Worm (Caenorhabditis elegans) whole organism, young adult: Measurements from ENCODE around the gene his-62.

Source experiments
- F33H1.4 ChIP-seq: fragments of 200-800 bp; sonication (Bioruptor generic); IDR thresholded peaks from 2 replicates; pipeline ENCODE4 v1.3.6; 2022; ENCODE audit warnings: missing genetic modification reagents, missing genetic modification characterization, missing compliant biosample characterization
- F37B4.10 ChIP-seq: fragments of 200-800 bp; sonication (Bioruptor generic); IDR thresholded peaks from 2 replicates; pipeline ENCODE4 v1.3.6; 2022; ENCODE audit warnings: missing genetic modification characterization, missing compliant biosample characterization
- F52B5.7 ChIP-seq: sonication (generic microtip); optimal IDR thresholded peaks from 2 replicates; lab custom pipeline; 2016; ENCODE audit warnings: mild to moderate bottlenecking, missing genetic modification characterization, missing compliant biosample characterization
- F55B11.4 ChIP-seq: sonication (generic microtip); optimal IDR thresholded peaks from 2 replicates; lab custom pipeline; 2016; ENCODE audit warnings: missing compliant biosample characterization, missing genetic modification characterization, borderline replicate concordance; ENCODE audit not compliant: insufficient read depth
- F57C9.4 ChIP-seq: sonication (generic microtip); optimal IDR thresholded peaks from 2 replicates; lab custom pipeline; 2017; ENCODE audit warnings: mild to moderate bottlenecking, missing genetic modification characterization, missing compliant biosample characterization
- K11D2.4 ChIP-seq: fragments of 200-800 bp; sonication (Bioruptor generic); IDR thresholded peaks from 2 replicates; pipeline ENCODE4 v1.3.6; 2022; ENCODE audit warnings: missing genetic modification reagents, missing genetic modification characterization, missing compliant biosample characterization
- T07F8.4 ChIP-seq: sonication (generic microtip); optimal IDR thresholded peaks from 2 replicates; lab custom pipeline; 2016; ENCODE audit warnings: mild to moderate bottlenecking, missing genetic modification characterization, moderate library complexity, missing compliant biosample characterization
- Y53F4B.3 ChIP-seq: fragments of 200-800 bp; sonication (Bioruptor generic); IDR thresholded peaks from 2 replicates; pipeline ENCODE4 v1.3.6; 2022; ENCODE audit warnings: missing genetic modification reagents, missing genetic modification characterization, missing compliant biosample characterization
- Y53G8AR.9 ChIP-seq: fragments of 200-800 bp; sonication (Bioruptor generic); conservative IDR thresholded peaks from 2 replicates; pipeline ENCODE4 v1.3.6; 2022; ENCODE audit warnings: missing genetic modification reagents, missing genetic modification characterization, missing compliant biosample characterization
- aptf-2 ChIP-seq: fragments of 200-800 bp; sonication (Bioruptor generic); conservative IDR thresholded peaks from 2 replicates; pipeline ENCODE4 v1.3.6; 2022; ENCODE audit warnings: missing genetic modification reagents, missing genetic modification characterization, missing compliant biosample characterization
- atf-7 ChIP-seq: sonication (generic microtip); optimal IDR thresholded peaks from 2 replicates; lab custom pipeline; 2017; ENCODE audit warnings: mild to moderate bottlenecking, missing genetic modification characterization, missing compliant biosample characterization
- attf-3 ChIP-seq: fragments of 200-800 bp; sonication (Bioruptor generic); conservative IDR thresholded peaks from 2 replicates; pipeline ENCODE4 v1.3.6; 2022; ENCODE audit warnings: missing genetic modification reagents, missing genetic modification characterization, missing compliant biosample characterization
- attf-5 ChIP-seq: fragments of 200-800 bp; sonication (Bioruptor generic); optimal IDR thresholded peaks from 2 replicates; lab custom pipeline; 2018; ENCODE audit warnings: mild to moderate bottlenecking, missing genetic modification characterization, missing compliant biosample characterization
- bed-1 ChIP-seq: fragments of 200-800 bp; sonication (Bioruptor generic); IDR thresholded peaks from 2 replicates; pipeline ENCODE4 v1.3.6; 2022; ENCODE audit warnings: missing genetic modification reagents, missing genetic modification characterization, missing compliant biosample characterization
- ccch-3 ChIP-seq: fragments of 200-800 bp; sonication (Bioruptor generic); optimal IDR thresholded peaks from 2 replicates; lab custom pipeline; 2018; ENCODE audit warnings: mild to moderate bottlenecking, missing genetic modification characterization, missing compliant biosample characterization
- ceh-100 ChIP-seq: fragments of 200-800 bp; sonication (Bioruptor generic); IDR thresholded peaks from 2 replicates; pipeline ENCODE4 v1.3.6; 2022; ENCODE audit warnings: missing genetic modification reagents, missing genetic modification characterization, missing compliant biosample characterization
- ceh-27 ChIP-seq: fragments of 200-800 bp; sonication (Bioruptor generic); optimal IDR thresholded peaks from 2 replicates; lab custom pipeline; 2018; ENCODE audit warnings: mild to moderate bottlenecking, missing genetic modification characterization, moderate library complexity, missing compliant biosample characterization
- chd-7 ChIP-seq: sonication (generic microtip); optimal IDR thresholded peaks from 2 replicates; lab custom pipeline; 2016; ENCODE audit warnings: mild to moderate bottlenecking, missing genetic modification characterization, moderate library complexity, missing compliant biosample characterization
- dox-1 ChIP-seq: fragments of 200-800 bp; sonication (Bioruptor generic); IDR thresholded peaks from 2 replicates; pipeline ENCODE4 v1.3.6; 2022; ENCODE audit warnings: missing genetic modification reagents, missing genetic modification characterization, missing compliant biosample characterization
- egl-18 ChIP-seq: fragments of 200-800 bp; sonication (Bioruptor generic); IDR thresholded peaks from 2 replicates; pipeline ENCODE4 v1.3.6; 2022; ENCODE audit warnings: missing genetic modification reagents, missing genetic modification characterization, missing compliant biosample characterization
- ekl-4 ChIP-seq: fragments of 200-800 bp; sonication (Bioruptor generic); IDR thresholded peaks from 2 replicates; pipeline ENCODE4 v1.3.6; 2022; ENCODE audit warnings: missing genetic modification reagents, missing genetic modification characterization, missing compliant biosample characterization
- ets-4 ChIP-seq: fragments of 200-800 bp; sonication (Bioruptor generic); optimal IDR thresholded peaks from 2 replicates; lab custom pipeline; 2018; ENCODE audit warnings: mild to moderate bottlenecking, missing genetic modification characterization, missing compliant biosample characterization
- gei-17 ChIP-seq: fragments of 200-800 bp; sonication (Bioruptor generic); optimal IDR thresholded peaks from 2 replicates; lab custom pipeline; 2018; ENCODE audit warnings: mild to moderate bottlenecking, missing genetic modification characterization, missing compliant biosample characterization
- hlh-26 ChIP-seq: fragments of 200-800 bp; sonication (Bioruptor generic); conservative IDR thresholded peaks from 2 replicates; pipeline ENCODE4 v1.3.6; 2022; ENCODE audit warnings: missing genetic modification reagents, missing genetic modification characterization, missing compliant biosample characterization
- lag-1 ChIP-seq: fragments of 200-800 bp; sonication (Bioruptor generic); IDR thresholded peaks from 2 replicates; pipeline ENCODE4 v1.3.6; 2022; ENCODE audit warnings: missing genetic modification reagents, missing genetic modification characterization, missing compliant biosample characterization
- let-607 ChIP-seq, 2 experiments: fragments of 200-800 bp in 1 of 2; sonication (Bioruptor generic) in 1 of 2; sonication (generic microtip) in 1 of 2; optimal IDR thresholded peaks; 2 replicates each; lab custom pipeline; 2016 to 2018; ENCODE audit warnings: mild to moderate bottlenecking in 2 of 2, missing compliant biosample characterization in 2 of 2, missing genetic modification characterization in 2 of 2, moderate library complexity in 2 of 2, missing genotype in 1 of 2
- madf-10 ChIP-seq: sonication (generic microtip); optimal IDR thresholded peaks from 2 replicates; lab custom pipeline; 2016; ENCODE audit warnings: mild to moderate bottlenecking, missing genetic modification characterization, missing compliant biosample characterization
- madf-3 ChIP-seq: fragments of 200-800 bp; sonication (Bioruptor generic); IDR thresholded peaks from 2 replicates; pipeline ENCODE4 v1.3.6; 2022; ENCODE audit warnings: missing genetic modification reagents, missing genetic modification characterization, missing compliant biosample characterization
- madf-6 ChIP-seq: fragments of 200-800 bp; sonication (Bioruptor generic); IDR thresholded peaks from 2 replicates; pipeline ENCODE4 v1.3.6; 2022; ENCODE audit warnings: missing genetic modification reagents, missing genetic modification characterization, missing compliant biosample characterization
- madf-8 ChIP-seq: fragments of 200-800 bp; sonication (Bioruptor generic); conservative IDR thresholded peaks from 2 replicates; pipeline ENCODE4 v1.3.6; 2022; ENCODE audit warnings: missing genetic modification reagents, missing genetic modification characterization, missing compliant biosample characterization
- mel-28 ChIP-seq: sonication (generic microtip); optimal IDR thresholded peaks from 2 replicates; lab custom pipeline; 2016; ENCODE audit warnings: borderline replicate concordance, mild to moderate bottlenecking, missing genetic modification characterization, missing compliant biosample characterization
- mes-4 ChIP-seq: sonication (generic microtip); optimal IDR thresholded peaks from 2 replicates; lab custom pipeline; 2016; ENCODE audit warnings: missing genotype, missing genetic modification characterization, missing compliant biosample characterization
- mxl-1 ChIP-seq: sonication (generic microtip); optimal IDR thresholded peaks from 2 replicates; lab custom pipeline; 2016; ENCODE audit warnings: missing genetic modification characterization, missing compliant biosample characterization
- nfyb-1 ChIP-seq: fragments of 200-800 bp; sonication (Bioruptor generic); IDR thresholded peaks from 2 replicates; pipeline ENCODE4 v1.3.6; 2022; ENCODE audit warnings: missing genetic modification reagents, missing genetic modification characterization, missing compliant biosample characterization
- nhr-27 ChIP-seq: fragments of 200-800 bp; sonication (Bioruptor generic); optimal IDR thresholded peaks from 2 replicates; lab custom pipeline; 2018; ENCODE audit warnings: mild to moderate bottlenecking, missing genetic modification characterization, moderate library complexity, missing compliant biosample characterization
- nhr-80 ChIP-seq: sonication (generic microtip); optimal IDR thresholded peaks from 2 replicates; lab custom pipeline; 2016; ENCODE audit warnings: missing genetic modification characterization, missing compliant biosample characterization
- rcor-1 ChIP-seq: fragments of 200-800 bp; sonication (Bioruptor generic); IDR thresholded peaks from 2 replicates; pipeline ENCODE4 v1.3.6; 2022; ENCODE audit warnings: missing genetic modification reagents, missing genetic modification characterization, missing compliant biosample characterization
- repo-1 ChIP-seq: sonication (generic microtip); optimal IDR thresholded peaks from 2 replicates; lab custom pipeline; 2017; ENCODE audit warnings: mild to moderate bottlenecking, missing genetic modification characterization, missing compliant biosample characterization
- rpc-1 ChIP-seq, 2 experiments: fragments of 150-350 bp in 1 of 2; sonication (generic microtip) in 1 of 2; optimal IDR thresholded peaks; 2 replicates each; lab custom pipeline; 2014 to 2018; ENCODE audit warnings: missing biosample characterization in 1 of 2, missing genetic modification characterization in 1 of 2, missing genetic modification reagents in 1 of 2, missing genotype in 1 of 2
- sdz-38 ChIP-seq: sonication (generic microtip); optimal IDR thresholded peaks from 2 replicates; lab custom pipeline; 2016; ENCODE audit warnings: missing genotype, missing genetic modification characterization, missing compliant biosample characterization
- snpc-4 ChIP-seq, 5 experiments: fragments of 150-350 bp in 1 of 5; sonication (generic microtip) in 4 of 5; optimal IDR thresholded peaks; 2 replicates each; lab custom pipeline; 2014 to 2018; ENCODE audit warnings: missing genetic modification characterization in 5 of 5, missing biosample characterization in 3 of 5, antibody characterized with exemption in 2 of 5, mild to moderate bottlenecking in 2 of 5, missing compliant biosample characterization in 2 of 5, missing genotype in 2 of 5, moderate library complexity in 2 of 5, missing genetic modification reagents in 1 of 5
- tbp1 ChIP-seq: fragments of 200-800 bp; sonication (Bioruptor generic); optimal IDR thresholded peaks from 2 replicates; lab custom pipeline; 2018; ENCODE audit warnings: mild to moderate bottlenecking, missing genetic modification characterization, missing compliant biosample characterization
- tbx-9 ChIP-seq: sonication (generic microtip); optimal IDR thresholded peaks from 2 replicates; lab custom pipeline; 2016; ENCODE audit warnings: borderline replicate concordance, missing genetic modification characterization, inconsistent platforms, missing compliant biosample characterization
- zim-3 ChIP-seq: sonication (generic microtip); optimal IDR thresholded peaks from 2 replicates; lab custom pipeline; 2017; ENCODE audit warnings: mild to moderate bottlenecking, missing genetic modification characterization, moderate library complexity, missing compliant biosample characterization
- ztf-18 ChIP-seq: sonication (generic microtip); optimal IDR thresholded peaks from 2 replicates; lab custom pipeline; 2016; ENCODE audit warnings: missing genotype, mild to moderate bottlenecking, missing genetic modification characterization, missing compliant biosample characterization
- ztf-22 ChIP-seq: fragments of 200-800 bp; sonication (Bioruptor generic); optimal IDR thresholded peaks from 2 replicates; lab custom pipeline; 2018; ENCODE audit warnings: mild to moderate bottlenecking, missing genetic modification characterization, moderate library complexity, missing compliant biosample characterization
- ztf-3 ChIP-seq: fragments of 200-800 bp; sonication (Bioruptor generic); optimal IDR thresholded peaks from 2 replicates; lab custom pipeline; 2018; ENCODE audit warnings: mild to moderate bottlenecking, missing genetic modification characterization, missing compliant biosample characterization

The his-62 gene

DNA sequence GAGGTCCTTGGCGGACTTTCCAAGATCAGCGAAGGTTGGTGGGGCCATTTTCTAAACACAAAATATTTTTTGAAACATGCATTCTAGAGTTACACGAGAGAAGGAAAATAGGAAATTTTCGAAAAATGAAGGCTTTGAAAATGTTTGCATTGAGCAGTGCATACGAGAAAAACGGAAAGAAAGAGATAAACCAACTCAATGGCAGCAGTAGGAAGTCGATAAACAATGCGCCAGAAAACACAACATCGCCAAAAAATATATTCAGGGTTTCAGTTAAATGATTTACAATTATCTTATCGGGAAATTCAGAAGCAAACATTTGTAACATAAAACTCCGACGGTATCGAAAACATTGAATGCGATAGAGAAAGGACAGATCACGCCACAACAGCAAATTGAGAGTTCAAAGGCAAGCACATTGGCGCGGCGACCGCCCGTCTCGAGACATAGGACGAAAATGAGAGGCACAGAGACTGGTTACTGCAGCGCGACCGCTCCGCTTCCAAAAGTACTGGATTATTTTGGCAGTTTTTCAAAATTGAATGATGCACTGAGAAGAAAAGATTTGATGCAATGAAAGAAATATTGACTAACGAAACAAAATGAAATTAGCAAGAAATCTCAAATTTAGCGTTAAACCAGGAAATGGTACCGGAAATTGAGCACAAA is 21.6 kb downstream of the his-62 start, which contains the start of the genes vdac-1 and R05G6.5 (continued):
- no peak for TF ChIP-seq madf-8 (GFP tag; lab: Robert Waterston, UW)
- TF ChIP-seq ets-4 (GFP tag; lab: Kevin White, UChicago): peak; percentile 48
- no peak for TF ChIP-seq mxl-1 (tag; lab: Kevin White, UChicago)
- peak; percentile 44 for TF ChIP-seq atf-7 (tag; lab: Kevin White, UChicago)
- no peak for TF ChIP-seq aptf-2
- peak; percentile 35 for TF ChIP-seq F52B5.7 (tag; lab: Kevin White, UChicago)
- peak; percentile 86 for TF ChIP-seq Y53G8AR.9
- no peak for TF ChIP-seq egl-18 (GFP tag; lab: Robert Waterston, UW)
- no peak for TF ChIP-seq F37B4.10 (GFP tag; lab: Robert Waterston, UW)
- peak; percentile 97 for TF ChIP-seq madf-3 (GFP tag; lab: Robert Waterston, UW)
- peak; percentile 39; the same call in 1 of the 2 replicates for TF ChIP-seq rcor-1 (GFP tag; lab: Robert Waterston, UW)
- TF ChIP-seq K11D2.4: peak; percentile 54; the same call in 1 of the 2 replicates
- TF ChIP-seq tbp1 (GFP tag; lab: Kevin White, UChicago): peak; percentile 55
- TF ChIP-seq mes-4 (tag; lab: Kevin White, UChicago): no peak
- TF ChIP-seq madf-10: peak; percentile 45
- TF ChIP-seq repo-1: peak; percentile 45
- TF ChIP-seq attf-5: peak; percentile 80
- TF ChIP-seq nhr-80 (tag; lab: Kevin White, UChicago): peak; percentile 97
- TF ChIP-seq T07F8.4: no peak
- peak; percentile 22 for TF ChIP-seq snpc-4 (GFP tag; optimal IDR thresholded peaks at IDR 0.05; lab: Kevin White, UChicago)
- TF ChIP-seq snpc-4 (tag; optimal IDR thresholded peaks at IDR 0.05; lab: Kevin White, UChicago): peak; percentile 17 to 58 (median 24)
- TF ChIP-seq mel-28 (tag; lab: Kevin White, UChicago): no peak
- TF ChIP-seq F55B11.4: no peak
- TF ChIP-seq ceh-27: peak; percentile 79
- peak; percentile 42 for TF ChIP-seq ztf-18 (tag; lab: Kevin White, UChicago)
- TF ChIP-seq chd-7 (tag; lab: Kevin White, UChicago): peak; percentile 42
- no peak for TF ChIP-seq F57C9.4
- no peak for TF ChIP-seq lag-1
- no peak for TF ChIP-seq ztf-3 (GFP tag; lab: Kevin White, UChicago)
- TF ChIP-seq ceh-100 (GFP tag; lab: Robert Waterston, UW): 0 out of 2 replicates have a peak, but pooled peaks have one; percentile 40
- TF ChIP-seq dox-1 (GFP tag; lab: Robert Waterston, UW): peak; percentile 73
- no peak for TF ChIP-seq bed-1 (GFP tag; lab: Robert Waterston, UW)
- no peak for TF ChIP-seq tbx-9 (tag; lab: Kevin White, UChicago)
- peak; percentile 75 to 78 for TF ChIP-seq let-607 (tag; optimal IDR thresholded peaks at IDR 0.05; lab: Kevin White, UChicago)
- peak; percentile 87 for TF ChIP-seq ekl-4 (GFP tag; lab: Robert Waterston, UW)
- peak; percentile 45; the same call in 1 of the 2 replicates for TF ChIP-seq madf-6 (GFP tag; lab: Robert Waterston, UW)
- no peak for TF ChIP-seq sdz-38 (tag; lab: Kevin White, UChicago)
- peak; percentile 44; the same call in 1 of the 2 replicates for TF ChIP-seq nfyb-1 (GFP tag; lab: Robert Waterston, UW)

DNA sequence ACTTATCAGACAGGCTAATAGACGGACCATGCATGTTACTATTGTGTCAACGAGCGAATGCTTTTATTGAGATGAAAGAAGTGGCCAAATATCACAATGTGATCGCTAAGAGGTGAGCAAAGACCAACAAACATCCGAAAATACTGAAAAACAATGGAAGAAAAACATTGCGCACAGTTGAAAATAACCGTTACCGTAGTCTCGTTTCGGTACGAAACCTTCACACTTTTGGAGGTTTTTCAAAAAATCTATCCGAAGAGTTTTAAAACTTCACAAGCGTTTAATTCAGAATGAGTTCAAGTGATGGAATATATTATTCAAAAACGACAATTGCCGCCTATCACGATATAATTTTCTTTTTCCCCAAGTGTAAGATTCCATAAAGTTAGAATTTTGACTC is 22.5 kb downstream of the his-62 start:
- TF ChIP-seq Y53F4B.3 (GFP tag; lab: Robert Waterston, UW): no peak
- no peak for TF ChIP-seq hlh-26 (GFP tag; lab: Robert Waterston, UW)
- TF ChIP-seq mel-28 (tag; lab: Kevin White, UChicago): no peak
- TF ChIP-seq F33H1.4 (GFP tag; lab: Robert Waterston, UW): peak; percentile 80
- TF ChIP-seq attf-5: no peak
- TF ChIP-seq nhr-27 (tag; lab: Kevin White, UChicago): no peak
- TF ChIP-seq nhr-80 (tag; lab: Kevin White, UChicago): no peak
- TF ChIP-seq ets-4 (GFP tag; lab: Kevin White, UChicago): no peak
- peak; percentile 54; the same call in 1 of the 2 replicates for TF ChIP-seq madf-6 (GFP tag; lab: Robert Waterston, UW)
- no peak for TF ChIP-seq gei-17 (GFP tag; lab: Kevin White, UChicago)
- TF ChIP-seq ceh-100 (GFP tag; lab: Robert Waterston, UW): no peak
- peak; percentile 35; the same call in 1 of the 2 replicates for TF ChIP-seq attf-3
- no peak for TF ChIP-seq ztf-22
- no peak for TF ChIP-seq ccch-3 (GFP tag; lab: Kevin White, UChicago)
- no peak for TF ChIP-seq zim-3 (tag; lab: Kevin White, UChicago)
- no peak for TF ChIP-seq rpc-1 (optimal IDR thresholded peaks at IDR 0.05; lab: Kevin White, UChicago)
- TF ChIP-seq rpc-1 (tag; optimal IDR thresholded peaks at IDR 0.05; lab: Kevin White, UChicago): no peak
